Worm (Caenorhabditis elegans) whole organism, late embryonic: Measurements from ENCODE around the gene F23F1.2.
A peak's percentile ranks its signal among the peaks of the same experiment; 100 is the strongest.

Source experiments
- K02D7.2 ChIP-seq: sonication (generic microtip); optimal IDR thresholded peaks from 2 replicates; lab custom pipeline; 2017; ENCODE audit warnings: mild to moderate bottlenecking, missing genetic modification characterization, missing compliant biosample characterization
- K09A11.1 ChIP-seq: sonication (generic microtip); optimal IDR thresholded peaks from 2 replicates; lab custom pipeline; 2017; ENCODE audit warnings: antibody characterized with exemption, mild to moderate bottlenecking, missing genetic modification characterization, missing compliant biosample characterization; ENCODE audit not compliant: insufficient read depth
- Y22D7AL.16 ChIP-seq: sonication (generic microtip); optimal IDR thresholded peaks from 2 replicates; lab custom pipeline; 2016; ENCODE audit warnings: missing genetic modification characterization, missing compliant biosample characterization
- ahr-1 ChIP-seq: sonication (generic microtip); optimal IDR thresholded peaks from 2 replicates; lab custom pipeline; 2016; ENCODE audit warnings: missing genetic modification characterization, missing compliant biosample characterization
- ama-1 ChIP-seq: fragments of 150-350 bp; optimal IDR thresholded peaks from 2 replicates; lab custom pipeline; 2014
- ceh-19 ChIP-seq: fragments of 200-800 bp; sonication (Bioruptor generic); optimal IDR thresholded peaks from 2 replicates; lab custom pipeline; 2018; ENCODE audit warnings: mild to moderate bottlenecking, missing genetic modification characterization, missing compliant biosample characterization
- ceh-2 ChIP-seq: sonication (generic microtip); optimal IDR thresholded peaks from 2 replicates; lab custom pipeline; 2016; ENCODE audit warnings: missing genotype, missing genetic modification characterization, missing compliant biosample characterization
- ceh-22 ChIP-seq: sonication (generic microtip); optimal IDR thresholded peaks from 2 replicates; lab custom pipeline; 2017; ENCODE audit warnings: missing biosample characterization, missing genetic modification characterization
- ceh-34 ChIP-seq: sonication (generic microtip); optimal IDR thresholded peaks from 2 replicates; lab custom pipeline; 2016; ENCODE audit warnings: mild to moderate bottlenecking, missing genetic modification characterization, missing compliant biosample characterization
- ceh-48 ChIP-seq: sonication (generic microtip); optimal IDR thresholded peaks from 2 replicates; lab custom pipeline; 2016; ENCODE audit warnings: missing genetic modification characterization, inconsistent platforms, missing compliant biosample characterization
- ceh-6 ChIP-seq: fragments of 200-800 bp; sonication (Bioruptor generic); optimal IDR thresholded peaks from 2 replicates; lab custom pipeline; 2018; ENCODE audit warnings: mild to moderate bottlenecking, missing genetic modification characterization, missing compliant biosample characterization
- che-1 ChIP-seq: sonication (generic microtip); optimal IDR thresholded peaks from 2 replicates; lab custom pipeline; 2016; ENCODE audit warnings: mild to moderate bottlenecking, missing genetic modification characterization, missing compliant biosample characterization
- dve-1 ChIP-seq: sonication (generic microtip); optimal IDR thresholded peaks from 2 replicates; lab custom pipeline; 2017; ENCODE audit warnings: antibody characterized with exemption, mild to moderate bottlenecking, missing genetic modification characterization, missing compliant biosample characterization
- ets-4 ChIP-seq: sonication (generic microtip); optimal IDR thresholded peaks from 2 replicates; lab custom pipeline; 2016; ENCODE audit warnings: missing genetic modification characterization, missing compliant biosample characterization
- hlh-13 ChIP-seq: fragments of 200-800 bp; sonication (Bioruptor generic); optimal IDR thresholded peaks from 2 replicates; lab custom pipeline; 2018; ENCODE audit warnings: mild to moderate bottlenecking, missing genetic modification characterization, missing compliant biosample characterization
- hlh-6 ChIP-seq: sonication (generic microtip); optimal IDR thresholded peaks from 2 replicates; lab custom pipeline; 2016; ENCODE audit warnings: missing genotype, missing genetic modification characterization, missing compliant biosample characterization
- hlh-8 ChIP-seq: sonication (generic microtip); optimal IDR thresholded peaks from 2 replicates; lab custom pipeline; 2016; ENCODE audit warnings: missing genotype, missing genetic modification characterization, missing compliant biosample characterization
- lim-6 ChIP-seq: sonication (generic microtip); optimal IDR thresholded peaks from 2 replicates; lab custom pipeline; 2016; ENCODE audit warnings: missing genetic modification characterization, missing compliant biosample characterization
- mec-3 ChIP-seq: sonication (generic microtip); optimal IDR thresholded peaks from 2 replicates; lab custom pipeline; 2016; ENCODE audit warnings: borderline replicate concordance, missing genetic modification characterization, missing compliant biosample characterization
- nfya-1 ChIP-seq: sonication (generic microtip); optimal IDR thresholded peaks from 2 replicates; lab custom pipeline; 2017; ENCODE audit warnings: missing genetic modification characterization, mild to moderate bottlenecking, missing compliant biosample characterization, antibody characterized with exemption, moderate library complexity
- nhr-11 ChIP-seq: fragments of 150-350 bp; optimal IDR thresholded peaks from 2 replicates; lab custom pipeline; 2014; ENCODE audit warnings: missing biosample characterization, missing genetic modification characterization
- npax-4 ChIP-seq: sonication (generic microtip); optimal IDR thresholded peaks from 2 replicates; lab custom pipeline; 2016; ENCODE audit warnings: missing genetic modification characterization, missing compliant biosample characterization
- odd-2 ChIP-seq: sonication (generic microtip); optimal IDR thresholded peaks from 2 replicates; lab custom pipeline; 2017; ENCODE audit warnings: antibody characterized with exemption, mild to moderate bottlenecking, missing genetic modification characterization, missing compliant biosample characterization
- pag-3 ChIP-seq: sonication (generic microtip); optimal IDR thresholded peaks from 2 replicates; lab custom pipeline; 2016; ENCODE audit warnings: missing compliant biosample characterization, missing genetic modification characterization, borderline replicate concordance
- pqm-1 ChIP-seq: sonication (generic microtip); optimal IDR thresholded peaks from 2 replicates; lab custom pipeline; 2016; ENCODE audit warnings: missing genetic modification characterization, missing compliant biosample characterization
- pros-1 ChIP-seq: fragments of 150-350 bp; optimal IDR thresholded peaks from 2 replicates; lab custom pipeline; 2014; ENCODE audit warnings: missing biosample characterization, missing genetic modification reagents, missing genetic modification characterization
- ref-2 ChIP-seq: sonication (generic microtip); optimal IDR thresholded peaks from 2 replicates; lab custom pipeline; 2016; ENCODE audit warnings: missing genetic modification characterization, missing compliant biosample characterization
- rnt-1 ChIP-seq: sonication (generic microtip); optimal IDR thresholded peaks from 2 replicates; lab custom pipeline; 2016; ENCODE audit warnings: missing genetic modification characterization, missing compliant biosample characterization
- sdc-2 ChIP-seq: sonication (generic microtip); optimal IDR thresholded peaks from 2 replicates; lab custom pipeline; 2016; ENCODE audit warnings: missing genotype, missing genetic modification characterization, missing compliant biosample characterization
- sox-2 ChIP-seq: fragments of 200-800 bp; sonication (Bioruptor generic); IDR thresholded peaks from 2 replicates; pipeline ENCODE4 v1.3.6; 2022; ENCODE audit warnings: missing genetic modification reagents, missing genetic modification characterization, missing compliant biosample characterization
- sox-4 ChIP-seq: sonication (generic microtip); optimal IDR thresholded peaks from 2 replicates; lab custom pipeline; 2017; ENCODE audit warnings: mild to moderate bottlenecking, missing genetic modification characterization, inconsistent platforms, missing compliant biosample characterization
- tbx-7 ChIP-seq: sonication (generic microtip); optimal IDR thresholded peaks from 2 replicates; lab custom pipeline; 2016; ENCODE audit warnings: missing genotype, missing genetic modification characterization, missing compliant biosample characterization
- ttx-3 ChIP-seq: sonication (generic microtip); optimal IDR thresholded peaks from 2 replicates; lab custom pipeline; 2016; ENCODE audit warnings: missing genetic modification reagents, missing genetic modification characterization, missing compliant biosample characterization
- unc-42 ChIP-seq: sonication (generic microtip); optimal IDR thresholded peaks from 2 replicates; lab custom pipeline; 2016; ENCODE audit warnings: missing genotype, missing genetic modification characterization, missing compliant biosample characterization
- unc-55 ChIP-seq: sonication (generic microtip); optimal IDR thresholded peaks from 2 replicates; lab custom pipeline; 2017; ENCODE audit warnings: missing biosample characterization, missing genetic modification reagents, missing genetic modification characterization

Gene F23F1.2

DNA sequence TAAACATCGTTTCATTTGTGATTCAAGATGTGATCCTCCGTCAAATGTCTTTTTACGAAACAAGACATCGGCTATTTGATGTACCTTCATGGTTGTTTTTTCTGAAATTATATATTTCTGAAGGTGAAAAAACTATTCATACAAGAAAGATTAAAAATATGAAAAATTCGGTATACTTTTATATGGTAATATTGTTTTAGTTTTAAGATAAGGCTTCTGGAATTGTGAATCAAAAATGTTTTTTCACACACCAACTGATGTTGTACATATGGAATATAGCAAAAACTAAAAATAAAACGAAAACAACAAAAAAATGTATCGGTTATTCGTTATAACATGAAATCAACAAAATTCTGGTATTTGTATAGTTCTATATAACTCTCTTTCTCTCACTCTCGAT, 3.2 kb downstream of the F23F1.2 start, which contains the start of gene F23F1.6:
Gene F23F1.6, minus strand, starts transcription at position 101 of the 400 bp plus-strand sequence.
- TF ChIP-seq sox-2 (GFP tag; lab: Robert Waterston, UW) (no peak), ceh-2 (tag; lab: Kevin White, UChicago) (no peak), ceh-22 (tag; lab: Kevin White, UChicago) (no peak), lim-6 (tag; lab: Kevin White, UChicago) (no peak), ets-4 (tag; lab: Kevin White, UChicago) (no peak), nhr-11 (tag; lab: Kevin White, UChicago) (no peak), pqm-1 (tag; lab: Kevin White, UChicago) (no peak), K02D7.2 (tag; lab: Kevin White, UChicago) (no peak), K09A11.1 (tag; lab: Kevin White, UChicago) (no peak), hlh-6 (tag; lab: Kevin White, UChicago) (no peak), pag-3 (tag; lab: Kevin White, UChicago) (no peak), ceh-19 (no peak), npax-4 (no peak), ceh-6 (GFP tag; lab: Kevin White, UChicago) (no peak), nfya-1 (tag; lab: Kevin White, UChicago) (no peak), hlh-8 (tag; lab: Kevin White, UChicago) (no peak), Y22D7AL.16 (tag; lab: Kevin White, UChicago) (no peak)

DNA sequence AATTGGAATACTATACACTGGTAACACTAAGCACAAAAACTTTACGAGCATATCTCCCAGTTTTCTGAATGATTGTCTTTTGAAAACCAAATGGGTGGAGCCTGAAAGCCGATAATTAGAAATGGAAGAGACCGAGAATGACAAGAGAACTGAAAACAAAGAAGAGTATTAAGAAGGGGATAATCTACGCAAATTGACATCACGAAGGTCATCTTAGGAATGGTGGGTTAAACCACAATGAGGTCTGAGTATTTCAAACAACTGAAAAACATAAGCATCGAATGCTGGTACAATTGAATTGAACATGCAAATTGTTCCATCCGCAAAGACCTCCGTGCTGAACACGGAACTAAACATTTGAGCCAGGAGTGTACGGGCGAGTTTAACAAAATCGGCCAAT, 5.4 kb downstream of the F23F1.2 start, which contains the start of gene spp-24:
Gene spp-24, minus strand, starts transcription at position 101 of the 400 bp plus-strand sequence.
- no peak for TF ChIP-seq sdc-2 (tag; lab: Kevin White, UChicago)
- TF ChIP-seq K02D7.2 (tag; lab: Kevin White, UChicago) = no peak
- TF ChIP-seq pros-1 (tag; lab: Kevin White, UChicago) = no peak
- no peak for TF ChIP-seq mec-3 (tag; lab: Kevin White, UChicago)
- no peak for TF ChIP-seq hlh-6 (tag; lab: Kevin White, UChicago)

DNA sequence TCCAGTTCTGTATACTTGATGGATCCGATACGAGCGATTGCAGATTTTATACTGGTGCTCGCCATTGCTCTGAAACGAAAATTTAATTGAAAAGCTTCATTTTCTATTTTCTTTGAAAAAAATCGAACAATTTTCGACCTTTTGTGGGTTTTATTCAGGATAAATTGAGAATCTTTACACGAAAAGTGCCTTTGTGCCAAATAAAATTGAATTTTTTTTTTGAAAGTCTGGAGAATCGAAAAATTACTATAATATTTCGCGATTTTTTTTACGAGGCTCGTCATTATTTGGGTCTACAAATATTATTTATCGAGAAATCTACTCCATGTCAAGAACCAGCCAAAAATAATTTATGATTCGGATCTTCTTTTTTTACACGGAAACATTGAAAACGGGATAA, 7.9 kb downstream of the F23F1.2 start, which contains the start of gene F23F1.10:
Gene F23F1.10, minus strand, starts transcription at position 69 of the 400 bp plus-strand sequence.
- no peak for TF ChIP-seq ama-1 (lab: Kevin White, UChicago)
- TF ChIP-seq nhr-11 (tag; lab: Kevin White, UChicago) = no peak
- no peak for TF ChIP-seq sox-4 (tag; lab: Kevin White, UChicago)
- no peak for TF ChIP-seq ttx-3 (tag; lab: Kevin White, UChicago)
- TF ChIP-seq unc-42 (tag; lab: Kevin White, UChicago) = no peak
- no peak for TF ChIP-seq odd-2 (tag; lab: Kevin White, UChicago)
- TF ChIP-seq pag-3 (tag; lab: Kevin White, UChicago) = no peak
- no peak for TF ChIP-seq tbx-7 (tag; lab: Kevin White, UChicago)
- TF ChIP-seq hlh-13 (GFP tag; lab: Kevin White, UChicago) = no peak
- no peak for TF ChIP-seq hlh-6 (tag; lab: Kevin White, UChicago)
- no peak for TF ChIP-seq dve-1
- no peak for TF ChIP-seq ceh-22 (tag; lab: Kevin White, UChicago)
- TF ChIP-seq pros-1 (tag; lab: Kevin White, UChicago) = no peak
- no peak for TF ChIP-seq ref-2 (tag; lab: Kevin White, UChicago)
- no peak for TF ChIP-seq ceh-34 (tag; lab: Kevin White, UChicago)

DNA sequence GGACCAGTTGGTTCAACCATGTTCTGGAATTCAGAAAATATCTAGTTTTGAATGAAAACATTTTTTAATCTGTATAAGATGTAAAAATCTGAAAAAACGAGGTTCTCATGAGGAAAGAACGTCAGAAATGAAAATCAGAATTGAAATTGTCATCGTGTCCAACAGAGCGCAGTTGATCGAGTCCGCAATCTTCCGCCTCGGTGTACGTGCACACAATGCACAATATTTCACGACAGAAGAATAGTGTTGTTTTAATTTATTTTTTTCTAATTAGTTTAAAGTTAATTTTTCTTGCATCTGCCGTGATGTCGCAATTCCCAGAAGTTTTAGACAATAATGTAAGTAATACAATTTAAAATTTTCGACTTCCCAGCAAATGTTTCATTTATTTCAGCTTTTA, 9.6 kb downstream of the F23F1.2 start, which contains the start of gene nfyc-1:
Gene nfyc-1, plus strand, starts transcription at position 268 of the 400 bp plus-strand sequence.
- TF ChIP-seq nfya-1 (tag; lab: Kevin White, UChicago) = peak; percentile 28
- TF ChIP-seq unc-55 (GFP tag; lab: Kevin White, UChicago) = peak; percentile 36
- no peak for TF ChIP-seq ceh-48 (tag; lab: Kevin White, UChicago)
- no peak for TF ChIP-seq che-1 (tag; lab: Kevin White, UChicago)
- TF ChIP-seq rnt-1 (tag; lab: Kevin White, UChicago) = no peak
- TF ChIP-seq ahr-1 (tag; lab: Kevin White, UChicago) = no peak
- peak; percentile 76 for TF ChIP-seq unc-42 (tag; lab: Kevin White, UChicago)
- TF ChIP-seq sdc-2 (tag; lab: Kevin White, UChicago) = no peak
